Worm (Caenorhabditis elegans) whole organism, midembryonic: ENCODE data around the gene F38B2.6.

Experiments
- klf-2 ChIP-seq: fragments of 200-800 bp; sonication (Bioruptor generic); conservative IDR thresholded peaks from 2 replicates; pipeline ENCODE4 v1.3.6; 2022; ENCODE audit warnings: missing genetic modification reagents, missing genetic modification characterization, missing compliant biosample characterization
- tab-1 ChIP-seq: fragments of 200-800 bp; sonication (Bioruptor generic); IDR thresholded peaks from 2 replicates; pipeline ENCODE4 v1.3.6; 2022; ENCODE audit warnings: missing genetic modification characterization, missing compliant biosample characterization

DNA sequence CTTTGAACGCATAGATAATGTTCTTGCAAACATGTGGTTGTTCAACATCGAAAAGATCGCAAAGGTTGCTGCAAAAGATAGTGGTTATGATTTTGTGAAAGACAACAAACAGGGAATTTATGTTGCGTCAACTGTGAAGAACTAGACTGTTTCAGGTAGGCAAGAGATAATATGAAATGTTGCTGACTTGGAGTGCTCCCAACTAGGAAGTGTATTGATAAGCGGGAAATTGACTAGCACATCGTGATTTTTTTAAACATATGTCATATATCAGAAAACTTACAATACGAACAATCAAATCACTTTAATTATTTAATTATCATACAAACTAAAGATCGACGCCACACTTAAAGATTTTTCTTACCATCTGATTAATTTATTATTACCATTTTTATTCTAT is 42.2 kb upstream of the F38B2.6 start:
- TF ChIP-seq klf-2 (GFP tag; lab: Robert Waterston, UW) = no peak
- no peak for TF ChIP-seq tab-1 (GFP tag; lab: Robert Waterston, UW)
